Fruit fly (Drosophila melanogaster): ENCODE measurements around the gene Ssdp.

Gene Ssdp

DNA sequence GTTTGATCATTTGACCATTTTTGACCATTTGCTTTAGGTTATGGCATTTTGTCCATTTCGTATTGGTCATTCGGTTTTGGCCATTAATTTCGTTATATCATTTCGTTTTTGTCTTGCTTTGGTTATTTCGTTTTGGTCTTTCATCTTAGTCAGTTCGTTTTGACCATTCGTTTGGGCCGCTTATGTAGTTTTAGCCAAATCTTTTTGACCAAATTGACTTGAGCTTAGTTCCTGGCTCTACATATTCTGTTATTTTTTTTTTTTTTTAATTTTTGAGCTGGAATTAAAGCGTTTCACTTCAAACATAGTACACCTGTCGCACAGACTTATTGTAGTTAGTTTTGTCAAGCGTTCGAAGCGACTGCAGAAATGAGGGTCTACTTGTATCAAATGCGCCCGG is 41.0 kb downstream of the Ssdp start, which contains the start of gene CG14315:
CG14315 (plus strand) TSS at position 301 of the 400 bp plus-strand sequence.
- TF ChIP-seq bab1 (GFP tag; optimal IDR thresholded peaks at IDR 0.05) (no peak), CG1620 (GFP tag; optimal IDR thresholded peaks at IDR 0.05) (no peak), CG7101 (tag; optimal IDR thresholded peaks at IDR 0.05) (no peak), pad (GFP tag; optimal IDR thresholded peaks at IDR 0.05) (no peak), Crg-1 (GFP tag; optimal IDR thresholded peaks at IDR 0.05) (no peak), CG7045 (GFP tag; optimal IDR thresholded peaks at IDR 0.05) (no peak), CG14711 (tag; optimal IDR thresholded peaks at IDR 0.05) (no peak), tj (GFP tag; optimal IDR thresholded peaks at IDR 0.05) (no peak), cnc (optimal IDR thresholded peaks at IDR 0.05) (no peak), ovo (GFP tag; optimal IDR thresholded peaks at IDR 0.05) (no peak), kay (GFP tag; ENCODE audit: borderline replicate concordance) (no peak), Clk (GFP tag; optimal IDR thresholded peaks at IDR 0.05) (no peak), cic (GFP tag; optimal IDR thresholded peaks at IDR 0.05) (no peak), CG33017 (tag; optimal IDR thresholded peaks at IDR 0.05) (no peak), Hr96 (GFP tag; optimal IDR thresholded peaks at IDR 0.05) (no peak), CG5204 (GFP tag; optimal IDR thresholded peaks at IDR 0.05) (no peak)

dm6 chr3R:18157459-18157858 is 41.9 kb downstream of the Ssdp start:
- TF ChIP-seq toe (GFP tag; optimal IDR thresholded peaks at IDR 0.05) (no peak), Clk (GFP tag; optimal IDR thresholded peaks at IDR 0.05) (no peak)

- TF ChIP-seq ovo (GFP tag; optimal IDR thresholded peaks at IDR 0.05): no peak
- no peak for TF ChIP-seq CG7101 (tag; optimal IDR thresholded peaks at IDR 0.05)
- no peak for TF ChIP-seq CG12768 (GFP tag; optimal IDR thresholded peaks at IDR 0.05)
- no peak for TF ChIP-seq Hr96 (GFP tag; optimal IDR thresholded peaks at IDR 0.05)
- no peak for TF ChIP-seq kay (GFP tag; ENCODE audit: borderline replicate concordance)
- no peak for TF ChIP-seq Mnt (GFP tag; optimal IDR thresholded peaks at IDR 0.05)
- TF ChIP-seq cnc (optimal IDR thresholded peaks at IDR 0.05): no peak
- TF ChIP-seq toe (GFP tag; optimal IDR thresholded peaks at IDR 0.05): no peak
- no peak for TF ChIP-seq CG11617 (GFP tag; optimal IDR thresholded peaks at IDR 0.05)
- TF ChIP-seq bab1 (GFP tag; optimal IDR thresholded peaks at IDR 0.05): no peak
- TF ChIP-seq Clk (GFP tag; optimal IDR thresholded peaks at IDR 0.05): no peak
- no peak for TF ChIP-seq tj (GFP tag; optimal IDR thresholded peaks at IDR 0.05)
- no peak for TF ChIP-seq CG14711 (tag; optimal IDR thresholded peaks at IDR 0.05)
- no peak for TF ChIP-seq cic (GFP tag; optimal IDR thresholded peaks at IDR 0.05)
- TF ChIP-seq CG5204 (GFP tag; optimal IDR thresholded peaks at IDR 0.05): no peak
- TF ChIP-seq Crg-1 (GFP tag; optimal IDR thresholded peaks at IDR 0.05): no peak
- no peak for TF ChIP-seq CG33017 (tag; optimal IDR thresholded peaks at IDR 0.05)
- no peak for TF ChIP-seq CG1620 (GFP tag; optimal IDR thresholded peaks at IDR 0.05)
- TF ChIP-seq CG7045 (GFP tag; optimal IDR thresholded peaks at IDR 0.05): no peak
Observed at dm6 chr3R:18156608-18157007, 42.8 kb downstream of the Ssdp start.

DNA sequence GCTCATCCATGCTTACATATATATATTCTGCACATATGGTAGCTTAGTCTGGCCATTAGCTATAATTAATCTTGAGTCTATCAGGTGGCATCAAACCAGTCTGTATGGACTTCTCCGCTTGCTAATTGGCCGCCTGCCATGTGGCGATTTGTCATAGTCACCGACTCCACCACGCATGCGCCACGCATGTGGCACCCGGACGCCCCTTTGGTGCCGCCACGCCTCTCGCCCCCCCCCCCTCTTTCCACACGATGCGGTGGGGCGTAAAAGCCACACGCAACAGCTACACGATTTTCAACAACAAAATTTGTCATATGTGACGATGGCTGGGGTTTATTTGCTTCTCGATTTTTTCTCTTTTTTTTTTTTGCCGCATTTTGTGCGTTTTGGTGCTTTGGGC is 45.7 kb downstream of the Ssdp start:
- TF ChIP-seq cnc (optimal IDR thresholded peaks at IDR 0.05): no peak

DNA sequence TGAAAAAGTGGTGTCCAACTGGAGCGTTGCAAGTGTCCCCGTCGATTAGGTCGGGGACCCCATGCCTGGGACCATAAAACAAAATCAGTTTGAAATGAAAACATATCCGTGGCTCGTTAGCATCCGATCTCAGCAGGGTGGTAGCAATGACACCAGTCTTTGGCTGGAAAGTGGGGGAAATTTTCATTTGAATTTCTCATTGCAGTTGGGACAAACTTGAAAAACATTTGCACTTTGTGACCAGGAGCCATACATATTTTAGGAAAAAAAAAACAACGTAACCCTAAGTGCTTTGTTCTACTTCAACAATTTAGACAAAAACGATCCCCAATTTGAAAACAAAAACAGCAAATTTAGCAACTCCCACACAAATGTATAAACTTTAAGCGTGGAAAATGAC is 47.6 kb downstream of the Ssdp start, which contains the start of gene CG14316:
CG14316 (plus strand) TSS at position 301 of the 400 bp plus-strand sequence.
- no peak for TF ChIP-seq Clk (GFP tag; optimal IDR thresholded peaks at IDR 0.05)
- no peak for TF ChIP-seq CG11617 (GFP tag; optimal IDR thresholded peaks at IDR 0.05)
- no peak for TF ChIP-seq toe (GFP tag; optimal IDR thresholded peaks at IDR 0.05)
- no peak for TF ChIP-seq Crg-1 (GFP tag; optimal IDR thresholded peaks at IDR 0.05)
- no peak for TF ChIP-seq CG7045 (GFP tag; optimal IDR thresholded peaks at IDR 0.05)
- no peak for TF ChIP-seq CG7101 (tag; optimal IDR thresholded peaks at IDR 0.05)
- TF ChIP-seq tj (GFP tag; optimal IDR thresholded peaks at IDR 0.05): no peak

DNA sequence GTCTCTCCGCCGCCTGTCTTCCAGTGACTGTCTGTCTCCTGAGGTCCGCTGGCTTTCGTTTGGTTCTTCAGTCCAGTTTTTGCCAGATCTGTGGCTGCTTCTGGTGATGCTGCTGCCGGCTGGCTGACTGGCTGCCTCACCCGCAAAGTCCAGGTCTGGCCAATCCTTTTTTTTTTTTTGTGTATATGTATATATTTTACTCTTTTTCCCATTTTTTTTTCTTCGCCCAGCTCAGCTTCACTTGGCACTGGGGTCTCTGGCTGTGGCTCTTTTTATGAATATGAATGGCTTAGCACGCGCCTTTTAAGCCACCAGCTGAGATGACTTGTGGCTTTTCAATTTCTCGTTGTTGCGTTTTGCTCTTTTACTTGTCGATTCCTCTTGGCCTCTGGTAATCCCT is 52.8 kb downstream of the Ssdp start:
- TF ChIP-seq CG12768 (GFP tag; optimal IDR thresholded peaks at IDR 0.05) (no peak), CG7101 (tag; optimal IDR thresholded peaks at IDR 0.05) (no peak), Crg-1 (GFP tag; optimal IDR thresholded peaks at IDR 0.05) (no peak), CG7045 (GFP tag; optimal IDR thresholded peaks at IDR 0.05) (no peak), Mnt (GFP tag; optimal IDR thresholded peaks at IDR 0.05) (no peak), kay (GFP tag; ENCODE audit: borderline replicate concordance) (no peak), CG1620 (GFP tag; optimal IDR thresholded peaks at IDR 0.05) (no peak), bab1 (GFP tag; optimal IDR thresholded peaks at IDR 0.05) (no peak), cic (GFP tag; optimal IDR thresholded peaks at IDR 0.05) (no peak), CG14711 (tag; optimal IDR thresholded peaks at IDR 0.05) (no peak), pad (GFP tag; optimal IDR thresholded peaks at IDR 0.05) (no peak), cnc (optimal IDR thresholded peaks at IDR 0.05) (no peak), ovo (GFP tag; optimal IDR thresholded peaks at IDR 0.05) (no peak), Clk (GFP tag; optimal IDR thresholded peaks at IDR 0.05) (no peak), toe (GFP tag; optimal IDR thresholded peaks at IDR 0.05) (no peak), Hr96 (GFP tag; optimal IDR thresholded peaks at IDR 0.05) (no peak), CG33017 (tag; optimal IDR thresholded peaks at IDR 0.05) (no peak)

dm6 chr3R:18144853-18145252 is 54.5 kb downstream of the Ssdp start:
- TF ChIP-seq CG7045 (GFP tag; optimal IDR thresholded peaks at IDR 0.05) (no peak), CG11617 (GFP tag; optimal IDR thresholded peaks at IDR 0.05) (no peak), CG1620 (GFP tag; optimal IDR thresholded peaks at IDR 0.05) (no peak)
